Worm (Caenorhabditis elegans): ENCODE results near the gene T02H6.1.

- TF ChIP-seq him-1 (tag; optimal IDR thresholded peaks at IDR 0.05), result no peak
- TF ChIP-seq dao-5 (tag; optimal IDR thresholded peaks at IDR 0.05), result no peak
- TF ChIP-seq W03F9.2 (tag; optimal IDR thresholded peaks at IDR 0.05), result no peak
These were observed 12.8 kb downstream of the T02H6.1 start for ce11 chrII:721931-722330.
